Fruit fly (Drosophila melanogaster): ENCODE measurements around the gene CG43082.
A peak's percentile ranks its signal among the peaks of the same experiment; 100 is the strongest.

CG43082 gene

dm6 chr3L:15672800-15673199, 11.1 kb downstream of the CG43082 start (continued):
- TF ChIP-seq CG14710 (tag; optimal IDR thresholded peaks at IDR 0.05) = peak; percentile 55
- peak; percentile 36 for TF ChIP-seq CG16815 (GFP tag; optimal IDR thresholded peaks at IDR 0.05)
- no peak for TF ChIP-seq tgo (GFP tag; IDR thresholded peaks at IDR 0.05)
- no peak for TF ChIP-seq CG12942 (GFP tag; optimal IDR thresholded peaks at IDR 0.05)
- no peak for TF ChIP-seq CG11723 (GFP tag; optimal IDR thresholded peaks at IDR 0.05)
- TF ChIP-seq en (GFP tag; optimal IDR thresholded peaks at IDR 0.05) = no peak
- no peak for TF ChIP-seq E2f1 (GFP tag; IDR thresholded peaks at IDR 0.05)
- no peak for TF ChIP-seq MBD-R2 (GFP tag; IDR thresholded peaks at IDR 0.05)
- peak; percentile 51 for TF ChIP-seq grau (tag; optimal IDR thresholded peaks at IDR 0.05)
- TF ChIP-seq p53 (GFP tag; optimal IDR thresholded peaks at IDR 0.05) = no peak
- peak; percentile 35 for TF ChIP-seq CG15601 (tag; optimal IDR thresholded peaks at IDR 0.05)
- TF ChIP-seq Lim3 (GFP tag; IDR thresholded peaks at IDR 0.05) = no peak
- TF ChIP-seq sc (optimal IDR thresholded peaks at IDR 0.05) = no peak
- TF ChIP-seq sc (GFP tag; optimal IDR thresholded peaks at IDR 0.05) = no peak
- no peak for TF ChIP-seq CG9797 (GFP tag; optimal IDR thresholded peaks at IDR 0.05)
- no peak for TF ChIP-seq CG8359 (GFP tag; optimal IDR thresholded peaks at IDR 0.05; ENCODE audit: borderline replicate concordance)
- peak; percentile 51 for TF ChIP-seq gsb-n (tag; optimal IDR thresholded peaks at IDR 0.05)
- TF ChIP-seq pb (GFP tag; optimal IDR thresholded peaks at IDR 0.05) = no peak
- no peak for TF ChIP-seq CG33213 (GFP tag; optimal IDR thresholded peaks at IDR 0.05)
- no peak for TF ChIP-seq Taf1 (GFP tag; IDR thresholded peaks at IDR 0.05)
- TF ChIP-seq pita (GFP tag; optimal IDR thresholded peaks at IDR 0.05) = no peak

dm6 chr3L:15675111-15675510, 13.4 kb downstream of the CG43082 start:
- TF ChIP-seq Abd-B (GFP tag; optimal IDR thresholded peaks at IDR 0.05) (peak; percentile 54), CG18764 (GFP tag; optimal IDR thresholded peaks at IDR 0.05) (peak; percentile 47), dmrt11E (tag; optimal IDR thresholded peaks at IDR 0.05) (peak; percentile 95), Ets65A (GFP tag) (peak; percentile 94), CG15601 (tag; optimal IDR thresholded peaks at IDR 0.05) (peak; percentile 81), Atf3 (GFP tag; optimal IDR thresholded peaks at IDR 0.05) (peak; percentile 78), CG6272 (GFP tag; IDR thresholded peaks at IDR 0.05) (no peak), Dad (GFP tag; optimal IDR thresholded peaks at IDR 0.05) (no peak), sob (GFP tag; IDR thresholded peaks at IDR 0.05) (no peak), CG14667 (GFP tag; IDR thresholded peaks at IDR 0.05) (0 out of 2 replicates have a peak, but pooled peaks have one; percentile 15), CG17802 (tag; optimal IDR thresholded peaks at IDR 0.05) (peak; percentile 52), CG12744 (GFP tag; optimal IDR thresholded peaks at IDR 0.05) (peak; percentile 3), dysf (GFP tag; IDR thresholded peaks at IDR 0.05) (peak; percentile 28; the same call in 1 of the 3 replicates), CG2202 (tag; optimal IDR thresholded peaks at IDR 0.05) (peak; percentile 85), PHDP (tag; optimal IDR thresholded peaks at IDR 0.05) (peak; percentile 55), bsh (GFP tag; optimal IDR thresholded peaks at IDR 0.05) (peak in 1 of 2 experiments; percentile 91), CHES-1-like (GFP tag; optimal IDR thresholded peaks at IDR 0.05) (peak; percentile 30), unpg (GFP tag; optimal IDR thresholded peaks at IDR 0.05) (peak; percentile 80), Dll (GFP tag; IDR thresholded peaks at IDR 0.05; ENCODE audit: partially characterized antibody) (no peak), CG1233 (GFP tag; optimal IDR thresholded peaks at IDR 0.05) (peak; percentile 61), CG2712 (tag; optimal IDR thresholded peaks at IDR 0.05) (peak; percentile 92), CG32772 (GFP tag; IDR thresholded peaks at IDR 0.05) (peak; percentile 50; the same call in 1 of the 2 replicates), CG11398 (GFP tag; optimal IDR thresholded peaks at IDR 0.05) (no peak), CG8359 (GFP tag; optimal IDR thresholded peaks at IDR 0.05; ENCODE audit: borderline replicate concordance) (peak; percentile 59), CG10959 (GFP tag; IDR thresholded peaks at IDR 0.05) (peak; percentile 85), Fer3 (tag; optimal IDR thresholded peaks at IDR 0.05) (peak; percentile 4), CG15011 (GFP tag; optimal IDR thresholded peaks at IDR 0.05) (no peak), CG11504 (tag; optimal IDR thresholded peaks at IDR 0.05) (peak; percentile 60), CG31441 (GFP tag; IDR thresholded peaks at IDR 0.05) (peak; percentile 82), Antp (GFP tag; optimal IDR thresholded peaks at IDR 0.05) (peak; percentile 40), gsb-n (tag; optimal IDR thresholded peaks at IDR 0.05) (peak; percentile 77), Neu2 (GFP tag; optimal IDR thresholded peaks at IDR 0.05; ENCODE audit: borderline replicate concordance) (no peak), sens (GFP tag) (peak; percentile 99)
